Worm (Caenorhabditis elegans) whole organism, early embryonic: Measurements from ENCODE around the gene R151.8.

Experiments used
- B0310.2 ChIP-seq: sonication (generic microtip); optimal IDR thresholded peaks from 2 replicates; lab custom pipeline; 2016; ENCODE audit warnings: mild to moderate bottlenecking, missing genetic modification characterization, missing compliant biosample characterization
- aly-1 ChIP-seq: sonication (generic microtip); optimal IDR thresholded peaks from 2 replicates; lab custom pipeline; 2016; ENCODE audit warnings: missing genetic modification characterization, missing compliant biosample characterization
- ama-1 ChIP-seq: fragments of 150-350 bp; optimal IDR thresholded peaks from 2 replicates; lab custom pipeline; 2014
- ets-7 ChIP-seq: sonication (generic microtip); optimal IDR thresholded peaks from 2 replicates; lab custom pipeline; 2016; ENCODE audit warnings: missing genotype, missing genetic modification characterization, missing compliant biosample characterization
- flt-1 ChIP-seq: fragments of 200-800 bp; sonication (Bioruptor generic); IDR thresholded peaks from 2 replicates; pipeline ENCODE4 v1.3.6; 2022; ENCODE audit warnings: missing genetic modification characterization, missing compliant biosample characterization
- hmbx-1 ChIP-seq: sonication (generic microtip); optimal IDR thresholded peaks from 2 replicates; lab custom pipeline; 2016; ENCODE audit warnings: mild to moderate bottlenecking, missing genetic modification characterization, missing compliant biosample characterization
- hmg-4 ChIP-seq: fragments of 200-800 bp; sonication (Bioruptor generic); optimal IDR thresholded peaks from 2 replicates; lab custom pipeline; 2018; ENCODE audit warnings: mild to moderate bottlenecking, missing genetic modification characterization, missing compliant biosample characterization
- hnd-1 ChIP-seq: sonication (generic microtip); optimal IDR thresholded peaks from 2 replicates; lab custom pipeline; 2016; ENCODE audit warnings: missing genetic modification characterization, missing compliant biosample characterization
- pes-1 ChIP-seq: fragments of 200-800 bp; sonication (Bioruptor generic); IDR thresholded peaks from 2 replicates; pipeline ENCODE4 v1.3.6; 2022; ENCODE audit warnings: missing genetic modification reagents, missing genetic modification characterization, missing compliant biosample characterization
- sea-1 ChIP-seq: fragments of 200-800 bp; sonication (Bioruptor generic); conservative IDR thresholded peaks from 2 replicates; pipeline ENCODE4 v1.3.6; 2022; ENCODE audit warnings: missing genetic modification characterization, missing compliant biosample characterization
- tbx-37 ChIP-seq: fragments of 200-800 bp; sonication (Bioruptor generic); conservative IDR thresholded peaks from 2 replicates; pipeline ENCODE4 v1.3.6; 2022; ENCODE audit warnings: missing genetic modification reagents, missing genetic modification characterization, missing compliant biosample characterization
- tra-4 ChIP-seq: sonication (generic microtip); optimal IDR thresholded peaks from 2 replicates; lab custom pipeline; 2017; ENCODE audit warnings: missing genetic modification characterization, missing compliant biosample characterization

- TF ChIP-seq hnd-1 (tag; lab: Kevin White, UChicago) (no peak), tbx-37 (no peak), aly-1 (tag; lab: Kevin White, UChicago) (no peak), flt-1 (GFP tag; lab: Robert Waterston, UW) (no peak), ama-1 (no peak), hmg-4 (GFP tag; lab: Kevin White, UChicago) (no peak), ets-7 (no peak), hmbx-1 (no peak), pes-1 (no peak), tra-4 (tag; lab: Kevin White, UChicago) (no peak), B0310.2 (tag; lab: Kevin White, UChicago) (no peak), sea-1 (no peak)
These were observed 45.6 kb downstream of the R151.8 start, which contains the start of gene yju-2 for ce11 chrIII:7184022-7184421.
